Worm (Caenorhabditis elegans) whole organism, mixed stage, embryonic: ENCODE results near the gene cho-1.

ENCODE experiments used
- bed-3 ChIP-seq: fragments of 200-800 bp; sonication (Bioruptor generic); optimal IDR thresholded peaks from 3 replicates; lab custom pipeline; 2018; ENCODE audit warnings: mild to moderate bottlenecking, missing genetic modification characterization, moderate library complexity, missing compliant biosample characterization
- ceh-39 ChIP-seq: fragments of 150-350 bp; optimal IDR thresholded peaks from 2 replicates; lab custom pipeline; 2014; ENCODE audit warnings: missing biosample characterization, missing genetic modification characterization
- ceh-43 ChIP-seq: fragments of 200-800 bp; sonication (Bioruptor generic); optimal IDR thresholded peaks from 2 replicates; lab custom pipeline; 2018; ENCODE audit warnings: mild to moderate bottlenecking, missing genetic modification characterization, moderate library complexity, missing compliant biosample characterization
- ceh-83 ChIP-seq: fragments of 200-800 bp; sonication (Bioruptor generic); optimal IDR thresholded peaks from 2 replicates; lab custom pipeline; 2018; ENCODE audit warnings: mild to moderate bottlenecking, missing genetic modification characterization, missing compliant biosample characterization
- ces-1 ChIP-seq: fragments of 150-350 bp; optimal IDR thresholded peaks from 2 replicates; lab custom pipeline; 2014; ENCODE audit warnings: missing biosample characterization, missing genetic modification reagents, missing genetic modification characterization
- cnd-1 ChIP-seq: fragments of 200-800 bp; sonication (Bioruptor generic); optimal IDR thresholded peaks from 2 replicates; lab custom pipeline; 2018; ENCODE audit warnings: mild to moderate bottlenecking, missing genetic modification characterization, missing compliant biosample characterization
- drap-1 ChIP-seq: fragments of 200-800 bp; sonication (Bioruptor generic); optimal IDR thresholded peaks from 3 replicates; lab custom pipeline; 2018; ENCODE audit warnings: mild to moderate bottlenecking, missing genetic modification characterization, missing compliant biosample characterization
- elt-1 ChIP-seq: sonication (generic microtip); optimal IDR thresholded peaks from 2 replicates; lab custom pipeline; 2017; ENCODE audit warnings: missing genetic modification characterization, mild to moderate bottlenecking, missing compliant biosample characterization, antibody characterized with exemption, moderate library complexity, borderline replicate concordance; ENCODE audit not compliant: insufficient read depth
- elt-3 ChIP-seq: fragments of 150-350 bp; optimal IDR thresholded peaks from 2 replicates; lab custom pipeline; 2014; ENCODE audit warnings: missing biosample characterization, missing genetic modification characterization
- flh-1 ChIP-seq: fragments of 200-800 bp; sonication (Bioruptor generic); optimal IDR thresholded peaks from 2 replicates; lab custom pipeline; 2018; ENCODE audit warnings: mild to moderate bottlenecking, missing genetic modification characterization, moderate library complexity, missing compliant biosample characterization
- hlh-1 ChIP-seq: fragments of 150-350 bp; optimal IDR thresholded peaks from 2 replicates; lab custom pipeline; 2014; ENCODE audit warnings: missing biosample characterization, missing genetic modification reagents, missing genetic modification characterization
- lin-13 ChIP-seq: fragments of 150-350 bp; optimal IDR thresholded peaks from 2 replicates; lab custom pipeline; 2014; ENCODE audit warnings: missing biosample characterization, missing genetic modification characterization
- lin-32 ChIP-seq: fragments of 200-800 bp; sonication (Bioruptor generic); optimal IDR thresholded peaks from 2 replicates; lab custom pipeline; 2018; ENCODE audit warnings: mild to moderate bottlenecking, missing genetic modification characterization, missing compliant biosample characterization
- lsy-2 ChIP-seq: fragments of 150-350 bp; optimal IDR thresholded peaks from 2 replicates; lab custom pipeline; 2014; ENCODE audit warnings: missing biosample characterization, missing genetic modification characterization
- mep-1 ChIP-seq: fragments of 150-350 bp; optimal IDR thresholded peaks from 2 replicates; lab custom pipeline; 2017; ENCODE audit warnings: missing biosample characterization, missing genetic modification reagents, missing genetic modification characterization, inconsistent platforms
- mls-2 ChIP-seq: sonication (generic microtip); optimal IDR thresholded peaks from 2 replicates; lab custom pipeline; 2016; ENCODE audit warnings: mild to moderate bottlenecking, missing genetic modification characterization, moderate library complexity, missing compliant biosample characterization
- nhr-12 ChIP-seq: fragments of 150-350 bp; optimal IDR thresholded peaks from 2 replicates; lab custom pipeline; 2014; ENCODE audit warnings: missing biosample characterization, missing genetic modification characterization
- nhr-2 ChIP-seq: fragments of 150-350 bp; optimal IDR thresholded peaks from 2 replicates; lab custom pipeline; 2014; ENCODE audit warnings: missing biosample characterization, missing genetic modification characterization
- nhr-28 ChIP-seq: fragments of 150-350 bp; optimal IDR thresholded peaks from 2 replicates; lab custom pipeline; 2014; ENCODE audit warnings: missing biosample characterization, missing genetic modification characterization
- nhr-76 ChIP-seq: sonication (generic microtip); optimal IDR thresholded peaks from 2 replicates; lab custom pipeline; 2017; ENCODE audit warnings: missing biosample characterization, missing genetic modification characterization
- pha-4 ChIP-seq: fragments of 150-350 bp; optimal IDR thresholded peaks from 2 replicates; lab custom pipeline; 2018; ENCODE audit warnings: missing biosample characterization, missing genetic modification reagents, missing genetic modification characterization
- sem-2 ChIP-seq: fragments of 200-800 bp; sonication (Bioruptor generic); optimal IDR thresholded peaks from 2 replicates; lab custom pipeline; 2018; ENCODE audit warnings: mild to moderate bottlenecking, missing genetic modification characterization, missing compliant biosample characterization
- snpc-4 ChIP-seq: fragments of 150-350 bp; optimal IDR thresholded peaks from 2 replicates; lab custom pipeline; 2014; ENCODE audit warnings: missing biosample characterization, missing genetic modification characterization
- sptf-1 ChIP-seq: sonication (generic microtip); optimal IDR thresholded peaks from 2 replicates; lab custom pipeline; 2017; ENCODE audit warnings: mild to moderate bottlenecking, missing genetic modification characterization, moderate library complexity, missing compliant biosample characterization
- tbx-8 ChIP-seq: fragments of 200-800 bp; sonication (Bioruptor generic); optimal IDR thresholded peaks from 2 replicates; lab custom pipeline; 2018; ENCODE audit warnings: mild to moderate bottlenecking, missing genetic modification characterization, moderate library complexity, missing compliant biosample characterization
- unc-120 ChIP-seq: sonication (generic microtip); optimal IDR thresholded peaks from 2 replicates; lab custom pipeline; 2017; ENCODE audit warnings: missing genetic modification characterization, missing compliant biosample characterization; ENCODE audit not compliant: poor library complexity, severe bottlenecking
- unc-39 ChIP-seq: fragments of 150-350 bp; optimal IDR thresholded peaks from 2 replicates; lab custom pipeline; 2014; ENCODE audit warnings: missing biosample characterization, missing genetic modification characterization
- unc-62 ChIP-seq: fragments of 150-350 bp; optimal IDR thresholded peaks from 2 replicates; lab custom pipeline; 2014; ENCODE audit warnings: missing biosample characterization, missing genetic modification reagents, missing genetic modification characterization
- zip-8 ChIP-seq: fragments of 150-350 bp; optimal IDR thresholded peaks from 2 replicates; lab custom pipeline; 2014; ENCODE audit warnings: missing biosample characterization, missing genetic modification characterization
- ztf-11 ChIP-seq: fragments of 150-350 bp; optimal IDR thresholded peaks from 2 replicates; lab custom pipeline; 2014; ENCODE audit warnings: missing biosample characterization, missing genetic modification characterization

cho-1 gene

DNA sequence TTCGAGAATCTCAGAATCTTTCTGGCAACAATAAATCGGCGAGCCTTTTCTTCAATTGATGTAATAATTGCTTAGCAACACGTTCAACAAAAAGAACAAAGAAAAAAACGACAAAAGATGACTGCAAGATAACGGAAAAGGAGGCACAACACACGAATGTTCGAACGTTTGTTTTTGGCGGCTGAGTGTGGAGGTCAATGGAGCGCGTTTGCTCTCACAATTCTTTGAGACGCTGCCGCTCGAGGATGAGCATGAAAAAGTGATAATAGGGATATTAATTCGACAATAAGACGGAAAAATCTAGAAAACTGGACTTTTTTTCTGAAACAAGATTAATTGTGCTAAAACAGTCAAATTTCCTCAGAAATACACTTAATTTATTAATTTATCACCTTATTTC, 8.5 kb downstream of the cho-1 start:
- TF ChIP-seq lin-32 (GFP tag; lab: Kevin White, UChicago), result no peak
- TF ChIP-seq ceh-43 (GFP tag; lab: Kevin White, UChicago), result no peak
- no peak for TF ChIP-seq zip-8 (tag; lab: Kevin White, UChicago)
- peak; percentile 25 for TF ChIP-seq elt-1 (tag; lab: Kevin White, UChicago)
- no peak for TF ChIP-seq elt-3 (tag; lab: Kevin White, UChicago)
- peak; percentile 12 for TF ChIP-seq lsy-2 (tag; lab: Kevin White, UChicago)
- TF ChIP-seq nhr-76 (tag; lab: Kevin White, UChicago), result no peak
- no peak for TF ChIP-seq tbx-8 (GFP tag; lab: Kevin White, UChicago)
- no peak for TF ChIP-seq bed-3 (GFP tag; lab: Kevin White, UChicago)
- TF ChIP-seq ceh-39, result peak; percentile 46

DNA sequence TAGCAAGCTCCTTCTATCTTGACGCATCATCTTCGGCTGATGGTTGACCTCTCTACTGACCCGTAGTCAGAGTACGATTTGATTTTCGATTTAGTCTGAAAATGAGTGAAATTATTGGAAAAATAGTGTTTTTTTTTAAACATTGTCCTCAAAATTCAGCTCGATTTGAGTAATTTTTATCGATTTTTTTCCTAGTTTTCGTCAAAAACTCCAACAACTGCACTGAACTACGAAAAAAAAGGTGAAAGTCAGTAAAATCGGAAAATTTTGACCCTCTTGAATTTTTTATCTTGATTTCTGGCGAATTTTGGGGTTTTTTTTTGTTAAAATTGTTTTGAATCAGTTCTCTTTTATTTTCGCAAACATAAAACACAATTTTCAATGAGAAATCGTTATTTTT, 10.3 kb downstream of the cho-1 start, which contains the start of gene ced-3:
ced-3 (minus strand) TSS at position 101 of the 400 bp plus-strand sequence.
- TF ChIP-seq lsy-2 (tag; lab: Kevin White, UChicago) (no peak), pha-4 (tag; lab: Kevin White, UChicago) (no peak), bed-3 (GFP tag; lab: Kevin White, UChicago) (no peak), nhr-2 (tag; lab: Kevin White, UChicago) (no peak), ceh-39 (no peak), hlh-1 (tag; lab: Kevin White, UChicago) (no peak), cnd-1 (no peak)

DNA sequence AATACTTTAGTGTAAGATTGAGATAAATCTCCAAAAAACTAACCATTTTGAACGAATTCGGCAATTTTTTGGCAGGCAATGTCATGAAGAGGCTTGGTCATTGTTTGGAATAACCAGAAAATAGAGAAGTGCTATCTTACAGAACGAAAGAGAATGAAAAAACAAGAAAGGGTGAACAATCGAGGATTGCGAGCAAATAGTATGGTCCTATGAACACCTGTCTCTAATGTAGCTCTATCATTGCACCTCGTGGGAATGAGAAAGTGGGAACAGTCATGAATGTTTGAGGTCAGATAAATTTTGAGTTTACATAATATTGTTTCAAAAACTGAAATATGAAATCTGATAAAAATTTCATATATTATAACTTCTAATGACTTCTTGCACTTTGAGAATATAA, 17.1 kb downstream of the cho-1 start, which contains the start of gene C48D1.1:
C48D1.1 (minus strand) TSS at position 101 of the 400 bp plus-strand sequence.
- TF ChIP-seq mls-2 (tag; lab: Kevin White, UChicago), result no peak
- TF ChIP-seq lsy-2 (tag; lab: Kevin White, UChicago), result no peak
- no peak for TF ChIP-seq unc-120 (tag; lab: Kevin White, UChicago)
- no peak for TF ChIP-seq drap-1
- no peak for TF ChIP-seq snpc-4 (tag; lab: Kevin White, UChicago)
- TF ChIP-seq nhr-12 (tag; lab: Kevin White, UChicago), result no peak
- no peak for TF ChIP-seq tbx-8 (GFP tag; lab: Kevin White, UChicago)
- TF ChIP-seq mep-1 (tag; lab: Kevin White, UChicago), result no peak
- TF ChIP-seq, all 35 proteins: peak for 0

- TF ChIP-seq drap-1 (no peak), tbx-8 (GFP tag; lab: Kevin White, UChicago) (no peak), lin-13 (no peak), unc-62 (GFP tag; lab: Kevin White, UChicago) (no peak)
These were observed 21.1 kb downstream of the cho-1 start, which contains the start of gene F58D2.5 for ce11 chrIV:13193239-13193638. TSS of gene F58D2.5 (minus strand) at chrIV:13193339.

DNA sequence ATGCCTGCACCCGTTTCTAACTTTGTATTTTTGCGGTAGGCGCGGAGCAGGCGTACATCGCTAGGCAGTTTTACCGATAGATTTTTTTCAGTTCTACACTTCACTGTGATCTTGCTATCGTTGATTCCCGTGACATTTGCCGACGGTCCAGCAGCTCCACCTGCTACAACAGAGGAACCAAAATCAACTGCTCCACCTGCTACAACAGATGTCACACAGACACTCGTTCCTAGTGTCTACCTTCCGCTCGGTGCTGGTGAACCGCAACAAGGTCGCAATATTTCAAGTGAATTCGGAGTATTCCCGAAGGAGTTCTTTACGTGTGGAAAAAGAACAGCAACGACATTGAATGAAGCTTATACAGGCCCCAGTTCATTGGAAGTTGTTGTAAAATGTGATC, 24.3 kb downstream of the cho-1 start:
- no peak for TF ChIP-seq ceh-83 (GFP tag; lab: Kevin White, UChicago)
- TF ChIP-seq lin-32 (GFP tag; lab: Kevin White, UChicago), result peak; percentile 83
- no peak for TF ChIP-seq nhr-12 (tag; lab: Kevin White, UChicago)
- TF ChIP-seq, all 35 proteins: peak for 1

ce11 chrIV:13189467-13189866, 24.9 kb downstream of the cho-1 start, which contains the start of gene F58D2.2:
TSS of gene F58D2.2 (plus strand) at chrIV:13189767.
- no peak for TF ChIP-seq nhr-2 (tag; lab: Kevin White, UChicago)
- TF ChIP-seq lsy-2 (tag; lab: Kevin White, UChicago), result no peak
- TF ChIP-seq mep-1 (tag; lab: Kevin White, UChicago), result no peak
- TF ChIP-seq nhr-76 (tag; lab: Kevin White, UChicago), result no peak
- no peak for TF ChIP-seq lin-32 (GFP tag; lab: Kevin White, UChicago)
- no peak for TF ChIP-seq nhr-12 (tag; lab: Kevin White, UChicago)
- no peak for TF ChIP-seq elt-3 (tag; lab: Kevin White, UChicago)
- no peak for TF ChIP-seq mls-2 (tag; lab: Kevin White, UChicago)
- TF ChIP-seq sptf-1 (tag; lab: Kevin White, UChicago), result no peak
- TF ChIP-seq ztf-11 (tag; lab: Kevin White, UChicago), result no peak
- no peak for TF ChIP-seq unc-62 (GFP tag; lab: Kevin White, UChicago)
- TF ChIP-seq, all 35 proteins: peak for 0

DNA sequence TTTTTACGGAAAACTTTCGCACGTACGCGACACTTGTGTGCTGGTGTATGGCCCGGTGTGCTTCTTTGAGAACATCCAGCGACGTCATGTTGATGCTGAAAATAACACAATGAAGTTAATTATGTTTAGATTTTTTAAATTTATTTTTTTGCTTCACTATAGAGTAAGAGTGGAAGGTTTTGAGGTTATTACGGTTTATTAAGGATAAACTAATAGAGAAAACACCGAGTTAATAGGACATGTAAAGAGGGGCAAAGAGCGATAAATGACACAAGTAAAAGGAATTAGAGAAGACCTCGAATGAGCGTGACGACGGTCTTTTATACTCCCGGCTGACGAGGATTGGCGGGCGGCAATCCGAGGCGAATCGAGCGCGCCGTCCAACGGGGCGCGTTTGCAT, 25.4 kb downstream of the cho-1 start, which contains the start of gene F58D2.4:
F58D2.4 (minus strand) TSS at position 101 of the 400 bp plus-strand sequence.
- TF ChIP-seq flh-1 (GFP tag; lab: Kevin White, UChicago) (no peak), elt-1 (tag; lab: Kevin White, UChicago) (no peak), ces-1 (no peak), cnd-1 (no peak), sem-2 (no peak), bed-3 (GFP tag; lab: Kevin White, UChicago) (no peak), ceh-83 (GFP tag; lab: Kevin White, UChicago) (no peak), nhr-28 (tag; lab: Kevin White, UChicago) (no peak), lsy-2 (tag; lab: Kevin White, UChicago) (no peak), mls-2 (tag; lab: Kevin White, UChicago) (no peak), zip-8 (tag; lab: Kevin White, UChicago) (no peak), mep-1 (tag; lab: Kevin White, UChicago) (no peak), drap-1 (no peak), nhr-12 (tag; lab: Kevin White, UChicago) (no peak), sptf-1 (tag; lab: Kevin White, UChicago) (no peak), unc-62 (GFP tag; lab: Kevin White, UChicago) (no peak), unc-39 (no peak), lin-13 (no peak)
